Fruit fly (Drosophila melanogaster): Measurements from ENCODE around the gene CG32718.

The CG32718 gene

DNA sequence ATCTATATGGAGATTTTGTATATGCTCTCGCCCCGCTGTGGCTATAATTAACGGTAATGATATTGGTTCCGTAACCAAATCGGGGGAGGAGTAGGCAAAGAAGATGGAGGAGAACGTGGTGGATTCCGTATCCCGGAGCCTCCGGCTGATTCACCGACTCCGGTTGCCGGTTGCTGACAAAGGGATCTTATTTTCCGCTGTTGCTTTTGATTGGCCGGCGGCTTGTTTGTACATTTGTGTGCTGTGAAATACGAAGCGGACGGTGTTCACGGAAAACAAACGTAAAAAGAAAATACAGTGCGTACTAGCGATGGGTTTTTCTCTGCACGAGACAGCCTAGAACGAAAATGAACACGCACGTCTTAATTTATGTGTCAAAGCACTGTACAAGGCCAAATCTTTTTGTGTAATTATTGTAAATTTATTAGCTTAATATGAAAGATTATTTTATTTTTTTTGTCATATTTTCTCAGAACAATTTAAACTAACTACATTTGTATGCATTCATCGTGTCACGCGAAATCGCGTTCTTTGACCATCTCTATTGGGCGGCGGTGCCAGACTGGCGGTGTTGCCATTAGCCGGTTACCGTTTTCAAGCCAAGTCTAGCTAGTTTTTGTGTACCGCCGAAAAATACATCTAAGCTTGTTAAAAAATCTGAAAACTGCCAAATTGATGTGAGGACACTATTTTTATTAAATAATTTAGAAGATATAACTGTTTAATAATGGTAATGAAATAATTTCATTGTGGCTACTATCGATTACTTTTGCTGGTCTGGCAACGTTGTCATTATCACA is 43.7 kb upstream of the CG32718 start, which contains the start of the genes Pdp and Rab39 (continued):
- peak; percentile 96 for TF ChIP-seq Scr (GFP tag; IDR thresholded peaks at IDR 0.05; ENCODE audit: partially characterized antibody)
- peak; percentile 23 for TF ChIP-seq CG17802 (tag; optimal IDR thresholded peaks at IDR 0.05)
- peak; percentile 51 for TF ChIP-seq mirr (GFP tag; optimal IDR thresholded peaks at IDR 0.05)
- TF ChIP-seq sens (GFP tag): peak; percentile 91
- peak; percentile 69 for TF ChIP-seq CG8290 (GFP tag; optimal IDR thresholded peaks at IDR 0.05)
- peak; percentile 31 to 39 for TF ChIP-seq CG8290 (tag; optimal IDR thresholded peaks at IDR 0.05)
- peak; percentile 92 for TF ChIP-seq CG3847 (GFP tag; IDR thresholded peaks at IDR 0.05)
- TF ChIP-seq esg (GFP tag; conservative IDR thresholded peaks at IDR 0.05): peak; percentile 76
- peak; percentile 86 for TF ChIP-seq CG13775 (GFP tag; optimal IDR thresholded peaks at IDR 0.05)
- no peak for TF ChIP-seq sens-2 (GFP tag; IDR thresholded peaks at IDR 0.05)
- peak; percentile 74 for TF ChIP-seq Meics (GFP tag; optimal IDR thresholded peaks at IDR 0.05)
- peak; percentile 49 for TF ChIP-seq pnt (GFP tag; optimal IDR thresholded peaks at IDR 0.05)
- peak; percentile 73 for TF ChIP-seq croc (GFP tag; conservative IDR thresholded peaks at IDR 0.05)
- peak; percentile 34; the same call in 1 of the 2 replicates for TF ChIP-seq Taf1 (GFP tag; IDR thresholded peaks at IDR 0.05)
- no peak for TF ChIP-seq Neu2 (GFP tag; optimal IDR thresholded peaks at IDR 0.05; ENCODE audit: borderline replicate concordance)
- peak; percentile 94 for TF ChIP-seq CG13287 (GFP tag; IDR thresholded peaks at IDR 0.05; ENCODE audit: partially characterized antibody)
- peak; percentile 77 for TF ChIP-seq CG15269 (tag; optimal IDR thresholded peaks at IDR 0.05)
- no peak for TF ChIP-seq eve (GFP tag; optimal IDR thresholded peaks at IDR 0.05)
- no peak for TF ChIP-seq Kr (GFP tag; optimal IDR thresholded peaks at IDR 0.05)
- peak; percentile 42 for TF ChIP-seq CG17186 (GFP tag; optimal IDR thresholded peaks at IDR 0.05)
- TF ChIP-seq Lpt (GFP tag; optimal IDR thresholded peaks at IDR 0.05): no peak
- no peak for TF ChIP-seq Tbp (GFP tag; optimal IDR thresholded peaks at IDR 0.05)
- 0 out of 4 replicates have a peak, but pooled peaks have one; percentile 57 for TF ChIP-seq chinmo (GFP tag; IDR thresholded peaks at IDR 0.05; ENCODE audit: partially characterized antibody)
- peak; percentile 86 for TF ChIP-seq CG6272 (GFP tag; IDR thresholded peaks at IDR 0.05)
- peak; percentile 86 for TF ChIP-seq slbo (GFP tag; IDR thresholded peaks at IDR 0.05)
- peak; percentile 83 for TF ChIP-seq sug (tag; optimal IDR thresholded peaks at IDR 0.05)
- TF ChIP-seq Nf-YB (GFP tag; optimal IDR thresholded peaks at IDR 0.05): peak; percentile 49
- peak; percentile 67 for TF ChIP-seq CG13894 (tag; optimal IDR thresholded peaks at IDR 0.05)
- TF ChIP-seq Trl (optimal IDR thresholded peaks at IDR 0.05): no peak
- TF ChIP-seq Trl (GFP tag; optimal IDR thresholded peaks at IDR 0.05): peak; percentile 44
- TF ChIP-seq ash1 (GFP tag; optimal IDR thresholded peaks at IDR 0.05): no peak
- TF ChIP-seq CG1529 (GFP tag; optimal IDR thresholded peaks at IDR 0.05): no peak
- TF ChIP-seq H2.0 (GFP tag; IDR thresholded peaks at IDR 0.05): peak; percentile 58
- peak; percentile 54 for TF ChIP-seq gcm2 (GFP tag; optimal IDR thresholded peaks at IDR 0.05)
- peak; percentile 88 for TF ChIP-seq Rfx (GFP tag; IDR thresholded peaks at IDR 0.05)
- 0 out of 2 replicates have a peak, but pooled peaks have one; percentile 37 for TF ChIP-seq ro (GFP tag; IDR thresholded peaks at IDR 0.05)
- no peak for TF ChIP-seq CG6254 (GFP tag; optimal IDR thresholded peaks at IDR 0.05)
- TF ChIP-seq lola (GFP tag; optimal IDR thresholded peaks at IDR 0.05): peak in 1 of 3 experiments; percentile 71
- TF ChIP-seq CG9932 (GFP tag; IDR thresholded peaks at IDR 0.05): peak; percentile 94
- TF ChIP-seq CG17612 (GFP tag; IDR thresholded peaks at IDR 0.05): 0 out of 2 replicates have a peak, but pooled peaks have one; percentile 41
- peak; percentile 75 for TF ChIP-seq CG9727 (GFP tag; optimal IDR thresholded peaks at IDR 0.05)
- TF ChIP-seq her (GFP tag; optimal IDR thresholded peaks at IDR 0.05): no peak
- peak; percentile 78 for TF ChIP-seq CG15696 (tag; optimal IDR thresholded peaks at IDR 0.05)
- no peak for TF ChIP-seq CG6765 (GFP tag; optimal IDR thresholded peaks at IDR 0.05)
- no peak for TF ChIP-seq ac (GFP tag; optimal IDR thresholded peaks at IDR 0.05)
- TF ChIP-seq schlank (tag; optimal IDR thresholded peaks at IDR 0.05): peak; percentile 30
- peak; percentile 71 for TF ChIP-seq dmrt11E (tag; optimal IDR thresholded peaks at IDR 0.05)
- TF ChIP-seq HLH4C (GFP tag; IDR thresholded peaks at IDR 0.05; ENCODE audit: partially characterized antibody): peak; percentile 88
- TF ChIP-seq pan (optimal IDR thresholded peaks at IDR 0.05): no peak
- peak in 1 of 2 experiments; percentile 76 for TF ChIP-seq pan (GFP tag; optimal IDR thresholded peaks at IDR 0.05 in 1 of 2, IDR thresholded peaks at IDR 0.05 in 1 of 2)

All from whole organism, embryonic.